Fruit fly (Drosophila melanogaster) whole organism, adult: Measurements from ENCODE around the gene nxf4.

Experiments used
- Clk ChIP-seq: fragments of 200-800 bp; sonication (Bioruptor generic); optimal IDR thresholded peaks from 2 replicates; lab custom pipeline; 2017; ENCODE audit warnings: missing biosample characterization, missing genetic modification characterization
- kay ChIP-seq: fragments of 200-800 bp; sonication (Bioruptor generic); peaks from one replicate; lab custom pipeline; 2016; ENCODE audit warnings: missing biosample characterization, missing genetic modification characterization, borderline replicate concordance

DNA sequence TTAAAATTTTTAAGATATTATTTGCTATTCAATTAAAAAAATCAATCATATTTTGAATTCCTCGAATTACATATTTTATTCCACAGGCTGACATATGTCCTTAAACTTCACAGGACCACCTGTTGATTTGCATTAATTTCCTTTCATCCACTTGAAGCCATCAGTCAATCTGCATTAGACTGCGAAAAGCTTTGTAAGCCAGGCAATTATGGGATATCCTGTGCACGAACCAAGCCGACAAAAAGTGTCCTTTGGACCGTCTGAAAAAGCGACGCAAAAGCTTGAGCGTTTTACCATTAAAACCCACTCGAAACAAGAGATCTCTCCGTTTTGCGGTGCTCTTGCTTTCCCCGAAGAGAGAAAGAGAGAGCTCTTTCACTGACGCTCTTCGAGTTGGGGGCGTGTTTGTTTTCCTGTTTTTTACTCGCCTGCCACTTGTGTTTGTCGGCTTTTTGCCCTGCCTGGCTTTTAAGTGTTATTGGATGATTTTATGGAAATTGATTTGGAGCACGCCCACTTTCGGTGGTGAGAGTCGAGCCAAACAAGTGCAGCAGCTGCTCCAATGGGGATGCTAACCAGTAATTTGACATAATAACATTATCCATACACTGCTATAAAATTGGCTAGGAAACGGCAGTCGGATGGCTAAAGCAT, 39.9 kb upstream of the nxf4 start:
- TF ChIP-seq Clk (no peak), kay (GFP tag; lab: Kevin White, UChicago) (no peak)
